Fruit fly (Drosophila melanogaster): ENCODE data around the gene ttm3.

ttm3 gene

DNA sequence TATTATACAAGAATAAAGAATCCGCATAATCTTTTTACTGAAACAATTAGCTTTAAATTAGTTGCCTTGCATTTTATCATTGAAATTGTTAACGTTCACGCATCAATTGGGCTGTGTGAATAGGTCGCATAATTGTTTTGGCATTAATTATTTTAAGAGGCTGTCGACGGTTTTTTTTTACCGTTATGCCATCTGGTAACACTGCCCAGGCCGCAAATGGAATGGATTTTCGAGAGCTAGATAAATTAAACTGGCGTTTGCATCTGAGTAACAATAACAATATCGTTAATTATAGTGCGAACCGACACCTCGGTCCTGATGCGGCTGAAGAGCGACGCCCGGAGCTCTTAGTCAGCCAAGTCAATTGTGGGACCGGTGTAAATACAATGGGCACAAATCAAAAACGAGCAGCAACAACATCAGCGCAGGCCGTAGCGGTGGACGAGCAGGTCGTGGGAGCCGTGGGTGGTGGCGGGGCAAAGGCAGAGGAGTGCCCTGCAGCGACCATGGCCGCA, 42.3 kb downstream of the ttm3 start:
- TF ChIP-seq insv (optimal IDR thresholded peaks at IDR 0.05): no peak
- TF ChIP-seq h (optimal IDR thresholded peaks at IDR 0.05): no peak
- TF ChIP-seq Sin3A (optimal IDR thresholded peaks at IDR 0.05): no peak
- no peak for TF ChIP-seq Myc (optimal IDR thresholded peaks at IDR 0.05)
- TF ChIP-seq psq (optimal IDR thresholded peaks at IDR 0.05): no peak
- TF ChIP-seq ttk (optimal IDR thresholded peaks at IDR 0.05): no peak

DNA sequence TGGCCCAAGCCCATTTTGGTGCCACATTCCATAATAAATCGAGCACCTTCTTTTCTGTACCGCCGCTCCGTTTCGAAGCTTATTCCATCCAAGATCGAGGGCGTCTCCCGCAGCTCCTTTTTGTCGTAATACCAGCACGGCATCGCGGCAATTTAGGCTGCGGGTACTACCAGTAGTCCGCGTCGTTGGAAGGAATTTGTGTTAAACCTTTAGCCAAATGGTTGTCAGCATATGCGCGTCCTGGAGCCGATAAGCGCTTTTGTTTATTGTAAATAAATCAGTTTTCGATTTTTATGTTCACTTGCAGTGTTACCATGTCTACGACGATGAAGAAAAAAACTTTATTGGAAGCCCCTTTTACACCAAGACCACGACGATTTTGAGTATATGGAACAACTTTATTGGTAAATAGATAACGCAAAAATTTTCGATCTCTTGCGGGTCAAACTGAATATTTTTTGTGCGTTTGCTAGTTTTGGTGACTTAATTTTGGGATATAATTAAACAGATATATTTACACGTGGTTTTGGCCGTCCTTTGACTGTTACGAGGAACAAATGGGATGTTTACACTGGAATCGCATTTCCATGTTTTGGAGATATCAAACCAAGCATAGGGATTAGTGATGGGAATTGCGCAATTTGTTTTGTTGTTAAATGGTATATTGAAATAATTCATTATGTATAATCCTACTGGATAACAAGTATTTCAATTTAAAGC, 50.3 kb downstream of the ttm3 start, which contains the start of gene CycK:
Gene CycK (minus strand): TSS at position 562 of the 720 bp plus-strand sequence.
- TF ChIP-seq psq (optimal IDR thresholded peaks at IDR 0.05) (no peak), insv (optimal IDR thresholded peaks at IDR 0.05) (no peak), Myc (optimal IDR thresholded peaks at IDR 0.05) (no peak), h (optimal IDR thresholded peaks at IDR 0.05) (no peak), Sin3A (optimal IDR thresholded peaks at IDR 0.05) (no peak), ttk (optimal IDR thresholded peaks at IDR 0.05) (no peak)

Data from Kc167 (cell line).